Fruit fly (Drosophila melanogaster): Measurements from ENCODE around the gene CG45544.
A peak's percentile ranks its signal among the peaks of the same experiment; 100 is the strongest.

Gene CG45544

DNA sequence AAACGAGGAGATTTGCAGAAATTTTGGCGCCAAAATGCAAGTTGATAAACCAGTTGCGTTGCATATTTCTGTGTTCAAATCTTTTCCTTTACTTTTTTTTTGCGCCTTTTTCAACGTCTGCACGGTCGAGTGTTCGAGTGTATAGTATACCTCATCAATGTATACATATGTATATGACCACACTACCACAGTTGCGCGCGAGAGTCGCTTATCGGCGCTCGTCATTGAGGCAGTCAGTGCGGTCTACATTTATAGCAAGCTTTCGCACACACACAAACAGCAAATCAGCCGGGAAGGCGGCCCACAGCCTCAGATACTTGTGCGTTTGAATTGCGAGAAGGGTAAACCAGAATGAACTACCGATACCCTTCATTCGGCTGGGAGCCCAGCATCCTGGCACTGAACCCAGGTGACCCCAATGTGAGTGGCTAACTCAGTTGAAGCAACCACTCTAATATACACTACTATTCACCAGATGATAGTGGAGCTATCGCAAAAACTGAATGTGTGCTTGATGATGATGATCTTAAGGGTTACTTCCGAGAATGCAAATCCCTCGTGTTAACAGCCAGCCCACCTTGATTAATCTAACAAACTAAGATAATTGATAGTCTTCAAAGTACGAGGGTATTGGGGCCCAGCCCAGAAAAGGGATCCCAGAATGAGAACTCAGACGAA lies 26.8 kb downstream of the CG45544 start (continued):
- TF ChIP-seq Hr78 (GFP tag; optimal IDR thresholded peaks at IDR 0.05) (no peak), rgr (GFP tag; optimal IDR thresholded peaks at IDR 0.05) (peak; percentile 73)

DNA sequence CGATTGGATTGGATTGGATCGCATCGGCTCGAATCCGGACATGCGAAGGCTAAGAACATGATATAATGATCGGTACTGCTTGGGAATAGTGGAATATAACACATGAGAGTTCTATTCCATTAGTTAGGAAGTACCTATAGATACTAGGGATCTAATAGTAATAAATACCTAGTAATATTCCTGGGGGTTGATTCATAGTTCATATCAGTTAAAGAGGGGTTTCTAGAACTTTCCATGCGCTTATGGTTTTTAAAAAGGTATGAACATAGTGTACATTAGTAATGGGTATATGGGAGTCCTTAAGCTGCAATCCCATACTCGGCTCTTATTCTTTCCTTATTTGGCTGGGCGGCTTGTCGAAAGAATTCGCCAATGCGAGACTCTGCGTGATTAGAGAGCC lies 28.0 kb downstream of the CG45544 start:
- TF ChIP-seq Hnf4 (GFP tag; optimal IDR thresholded peaks at IDR 0.05): peak; percentile 0
- TF ChIP-seq CrebA (GFP tag; optimal IDR thresholded peaks at IDR 0.05; ENCODE audit: borderline replicate concordance): no peak
- no peak for TF ChIP-seq pan (optimal IDR thresholded peaks at IDR 0.05)
- no peak for TF ChIP-seq Abd-B (GFP tag; optimal IDR thresholded peaks at IDR 0.05)
- TF ChIP-seq dsf (GFP tag; optimal IDR thresholded peaks at IDR 0.05; ENCODE audit: borderline replicate concordance): no peak
- TF ChIP-seq sage (GFP tag; optimal IDR thresholded peaks at IDR 0.05): no peak
- no peak for TF ChIP-seq Jra (GFP tag; optimal IDR thresholded peaks at IDR 0.05)
- TF ChIP-seq psq (GFP tag; optimal IDR thresholded peaks at IDR 0.05): peak; percentile 2
- no peak for TF ChIP-seq tai (GFP tag; optimal IDR thresholded peaks at IDR 0.05)
- TF ChIP-seq brk (GFP tag; optimal IDR thresholded peaks at IDR 0.05): no peak
- peak; percentile 47 for TF ChIP-seq ey (GFP tag; optimal IDR thresholded peaks at IDR 0.05)
- TF ChIP-seq Rel (GFP tag; optimal IDR thresholded peaks at IDR 0.05): no peak
- TF ChIP-seq Rel (tag; optimal IDR thresholded peaks at IDR 0.05): no peak
- TF ChIP-seq Hr78 (GFP tag; optimal IDR thresholded peaks at IDR 0.05): no peak
- TF ChIP-seq br (GFP tag; optimal IDR thresholded peaks at IDR 0.05): no peak
- TF ChIP-seq CG32264 (GFP tag; optimal IDR thresholded peaks at IDR 0.05): no peak
- TF ChIP-seq Hr83 (GFP tag; optimal IDR thresholded peaks at IDR 0.05; ENCODE audit: poor library complexity, severe bottlenecking): no peak
- TF ChIP-seq Mio (GFP tag; optimal IDR thresholded peaks at IDR 0.05): no peak
- TF ChIP-seq foxo (GFP tag; optimal IDR thresholded peaks at IDR 0.05): peak in 1 of 2 experiments; percentile 47
- TF ChIP-seq rgr (GFP tag; optimal IDR thresholded peaks at IDR 0.05): peak; percentile 13
- TF ChIP-seq fru (GFP tag; optimal IDR thresholded peaks at IDR 0.05): peak; percentile 8
- peak; percentile 26 for TF ChIP-seq h (GFP tag; optimal IDR thresholded peaks at IDR 0.05)
- TF ChIP-seq sv (GFP tag; optimal IDR thresholded peaks at IDR 0.05): no peak
- TF ChIP-seq Sp1 (GFP tag; optimal IDR thresholded peaks at IDR 0.05): peak; percentile 3
- TF ChIP-seq jim (GFP tag; optimal IDR thresholded peaks at IDR 0.05): no peak
- peak; percentile 25 for TF ChIP-seq HLH106 (tag; optimal IDR thresholded peaks at IDR 0.05)
- TF ChIP-seq woc (GFP tag; optimal IDR thresholded peaks at IDR 0.05): peak; percentile 88
- peak; percentile 54 for TF ChIP-seq OdsH (GFP tag; optimal IDR thresholded peaks at IDR 0.05)
- no peak for TF ChIP-seq dmrt93B (GFP tag; optimal IDR thresholded peaks at IDR 0.05)
- no peak for TF ChIP-seq Dfd (GFP tag; optimal IDR thresholded peaks at IDR 0.05)

DNA sequence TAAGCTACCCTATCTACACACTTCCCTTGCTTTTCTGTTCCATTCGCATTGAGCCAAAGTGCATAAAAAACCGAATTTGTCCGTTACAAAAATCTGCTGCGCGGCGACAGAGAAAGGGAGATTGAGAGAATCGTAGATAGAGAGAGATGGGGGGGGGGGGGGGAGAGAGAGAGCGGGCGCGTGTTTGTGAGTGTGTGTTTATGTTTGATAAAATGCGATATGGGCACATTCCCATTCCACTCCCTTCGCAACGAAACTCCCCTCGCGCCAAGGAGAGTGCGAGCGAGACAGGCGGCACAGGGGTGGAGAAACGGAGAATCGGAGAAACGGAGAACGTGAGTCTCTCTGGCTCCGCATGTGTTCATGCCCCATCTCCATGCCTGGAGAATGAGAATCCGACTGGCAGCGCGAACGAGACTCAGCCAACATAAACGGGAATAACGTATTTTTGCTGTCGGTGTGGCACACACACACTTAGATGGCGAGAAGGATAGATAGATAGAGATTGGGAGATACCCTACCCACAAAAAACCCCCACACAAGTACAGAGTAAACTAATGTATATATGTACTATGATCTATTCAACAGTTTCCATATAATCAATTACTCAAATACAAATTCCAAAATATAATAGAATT lies 31.2 kb downstream of the CG45544 start:
- TF ChIP-seq sv (GFP tag; optimal IDR thresholded peaks at IDR 0.05): no peak
- TF ChIP-seq lola (GFP tag; optimal IDR thresholded peaks at IDR 0.05): no peak
- TF ChIP-seq woc (GFP tag; optimal IDR thresholded peaks at IDR 0.05): no peak
- TF ChIP-seq Rel (GFP tag; optimal IDR thresholded peaks at IDR 0.05): no peak
- TF ChIP-seq Rel (tag; optimal IDR thresholded peaks at IDR 0.05): peak; percentile 5
- no peak for TF ChIP-seq dmrt93B (GFP tag; optimal IDR thresholded peaks at IDR 0.05)
- TF ChIP-seq ey (GFP tag; optimal IDR thresholded peaks at IDR 0.05): no peak
- no peak for TF ChIP-seq Myc (optimal IDR thresholded peaks at IDR 0.05)
- TF ChIP-seq Vsx2 (GFP tag; optimal IDR thresholded peaks at IDR 0.05; ENCODE audit: partially characterized antibody): no peak
- TF ChIP-seq GATAd (GFP tag; optimal IDR thresholded peaks at IDR 0.05): no peak
- no peak for TF ChIP-seq CrebA (GFP tag; optimal IDR thresholded peaks at IDR 0.05; ENCODE audit: borderline replicate concordance)
- no peak for TF ChIP-seq Mio (GFP tag; optimal IDR thresholded peaks at IDR 0.05)
- no peak for TF ChIP-seq brk (GFP tag; optimal IDR thresholded peaks at IDR 0.05)
- peak; percentile 83 for TF ChIP-seq psq (GFP tag; optimal IDR thresholded peaks at IDR 0.05)
- TF ChIP-seq Dfd (GFP tag; optimal IDR thresholded peaks at IDR 0.05): no peak
- no peak for TF ChIP-seq Sp1 (GFP tag; optimal IDR thresholded peaks at IDR 0.05)
- TF ChIP-seq Hnf4 (GFP tag; optimal IDR thresholded peaks at IDR 0.05): no peak

Data from whole organism, wandering third instar larva.